Fruit fly (Drosophila melanogaster) whole organism, adult: ENCODE results near the gene Zcchc7.

Source experiments
- Clk ChIP-seq: fragments of 200-800 bp; sonication (Bioruptor generic); optimal IDR thresholded peaks from 2 replicates; lab custom pipeline; 2017; ENCODE audit warnings: missing biosample characterization, missing genetic modification characterization
- Mnt ChIP-seq: fragments of 200-800 bp; sonication (Bioruptor generic); optimal IDR thresholded peaks from 2 replicates; lab custom pipeline; 2016; ENCODE audit warnings: missing biosample characterization, mild to moderate bottlenecking, missing genetic modification characterization
- cnc ChIP-seq, 2 experiments: fragments of >200 bp; optimal IDR thresholded peaks; 2 replicates each; lab custom pipeline; 2017

DNA sequence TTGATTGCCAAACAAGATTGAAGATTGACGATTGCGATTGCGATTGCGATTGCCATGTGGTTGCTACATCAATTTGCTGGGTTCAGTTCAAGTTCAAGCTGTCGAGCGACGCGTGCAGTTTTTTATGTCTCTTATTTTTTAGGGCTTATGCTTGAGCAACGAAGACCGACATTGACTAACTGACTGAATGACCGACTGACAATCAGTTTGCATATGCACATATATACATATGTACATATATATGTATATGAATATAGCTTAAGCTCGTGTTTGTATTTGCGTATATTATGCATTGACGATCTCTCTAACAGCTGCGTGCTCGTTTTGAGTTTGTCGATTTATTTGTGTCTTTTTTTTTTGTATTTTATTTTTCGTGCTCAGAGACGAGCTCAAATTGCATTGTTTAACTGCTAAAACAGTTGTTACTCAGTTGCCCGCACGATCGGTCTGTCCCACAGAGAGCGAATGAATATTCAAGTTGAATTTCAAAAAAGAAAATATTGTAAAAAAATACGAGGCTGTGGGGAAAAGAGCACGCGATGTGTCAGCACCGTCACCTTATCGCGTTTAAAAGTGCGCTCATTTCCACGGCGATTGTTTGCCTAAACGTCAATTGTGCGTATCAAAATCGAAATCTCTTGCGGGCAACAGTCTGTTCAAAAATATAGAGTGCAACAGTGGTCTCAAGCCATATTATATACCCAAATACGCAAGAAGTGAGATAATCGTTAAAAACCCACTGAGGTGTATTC is 41.2 kb downstream of the Zcchc7 start:
- TF ChIP-seq cnc (optimal IDR thresholded peaks at IDR 0.05; lab: Kevin White, UChicago) (no peak), Mnt (GFP tag; lab: Kevin White, UChicago) (no peak), Clk (GFP tag; lab: Kevin White, UChicago) (no peak)
